Fruit fly (Drosophila melanogaster): ENCODE data around the gene wek.
"Not testable (repeated sequence)": the region's sequence is repeated elsewhere in the genome, so short reads cannot be mapped to it uniquely, and the experiment has no call there.

DNA sequence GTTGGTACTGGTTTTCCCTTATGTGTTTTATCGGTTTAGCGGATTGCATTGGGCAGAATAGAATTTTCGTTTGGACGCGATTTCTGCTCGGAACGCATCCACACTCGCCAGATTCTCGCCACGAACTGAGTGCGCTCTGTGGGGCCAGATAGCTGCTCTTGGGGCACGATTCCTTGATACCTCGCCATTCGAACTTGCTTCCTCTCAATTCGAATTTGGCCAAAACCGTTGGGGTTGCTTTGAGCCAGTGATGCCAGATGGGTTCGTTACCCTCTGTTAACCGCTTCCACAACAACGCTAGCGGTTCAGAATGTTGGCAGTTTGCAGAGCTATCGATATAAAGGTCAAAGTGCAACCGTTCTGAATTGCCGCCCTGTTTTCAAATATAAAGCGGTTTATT, 50.0 kb downstream of the wek start, which contains the start of gene stol:
- not testable (repeated sequence) for TF ChIP-seq insv, ttk, Myc (optimal IDR thresholded peaks at IDR 0.05)
